Fruit fly (Drosophila melanogaster): ENCODE results near the gene UK114.

dm6 chr2L:15243413-15243812 lies 31.5 kb downstream of the UK114 start:
- TF ChIP-seq psq (optimal IDR thresholded peaks at IDR 0.05) (no peak), Sin3A (optimal IDR thresholded peaks at IDR 0.05) (no peak), h (optimal IDR thresholded peaks at IDR 0.05) (no peak), ttk (optimal IDR thresholded peaks at IDR 0.05) (no peak), insv (optimal IDR thresholded peaks at IDR 0.05) (no peak)
